Worm (Caenorhabditis elegans) whole organism, L1 larva: ENCODE data around the gene insc-1.

Source experiments
- C04F5.9 ChIP-seq: sonication (generic microtip); optimal IDR thresholded peaks from 2 replicates; lab custom pipeline; 2016; ENCODE audit warnings: missing genetic modification characterization, missing compliant biosample characterization
- C34B4.2 ChIP-seq: sonication (generic microtip); optimal IDR thresholded peaks from 2 replicates; lab custom pipeline; 2017; ENCODE audit warnings: mild to moderate bottlenecking, missing genetic modification characterization, missing compliant biosample characterization
- Y116A8C.19 ChIP-seq: sonication (generic microtip); optimal IDR thresholded peaks from 2 replicates; lab custom pipeline; 2016; ENCODE audit warnings: missing compliant biosample characterization, missing genetic modification characterization, borderline replicate concordance
- aha-1 ChIP-seq: fragments of 150-350 bp; optimal IDR thresholded peaks from 2 replicates; lab custom pipeline; 2014; ENCODE audit warnings: missing biosample characterization, missing genetic modification characterization
- ama-1 ChIP-seq: fragments of 150-350 bp; optimal IDR thresholded peaks from 2 replicates; lab custom pipeline; 2014
- blmp-1 ChIP-seq: fragments of 150-350 bp; optimal IDR thresholded peaks from 2 replicates; lab custom pipeline; 2014; ENCODE audit warnings: missing biosample characterization, missing genetic modification characterization
- ceh-63 ChIP-seq: fragments of 200-800 bp; sonication (Bioruptor generic); optimal IDR thresholded peaks from 2 replicates; lab custom pipeline; 2018; ENCODE audit warnings: mild to moderate bottlenecking, missing genetic modification characterization, missing compliant biosample characterization
- ces-1 ChIP-seq: fragments of 150-350 bp; optimal IDR thresholded peaks from 2 replicates; lab custom pipeline; 2014; ENCODE audit warnings: missing biosample characterization, missing genetic modification reagents, missing genetic modification characterization
- dsc-1 ChIP-seq: sonication (generic microtip); optimal IDR thresholded peaks from 2 replicates; lab custom pipeline; 2016; ENCODE audit warnings: mild to moderate bottlenecking, missing genetic modification characterization, missing compliant biosample characterization
- efl-1 ChIP-seq, 4 experiments: fragments of 150-350 bp; optimal IDR thresholded peaks in 3 of 4; peaks in 1 of 4; 1 replicate in 1 of 4; 2 replicates in 3 of 4; lab custom pipeline; 2014; ENCODE audit warnings: missing biosample characterization in 2 of 4, missing genetic modification characterization in 2 of 4, missing genetic modification reagents in 2 of 4
- efl-3 ChIP-seq: fragments of 200-800 bp; sonication (Bioruptor generic); optimal IDR thresholded peaks from 2 replicates; lab custom pipeline; 2018; ENCODE audit warnings: mild to moderate bottlenecking, missing genetic modification characterization, missing compliant biosample characterization
- egl-27 ChIP-seq, 2 experiments: fragments of 150-350 bp in 1 of 2; sonication (generic microtip); optimal IDR thresholded peaks; 3 replicates each; lab custom pipeline; 2017 to 2018; ENCODE audit warnings: missing biosample characterization in 2 of 2, missing genetic modification characterization in 2 of 2, missing genetic modification reagents in 2 of 2
- elt-2 ChIP-seq: sonication (generic microtip); optimal IDR thresholded peaks from 2 replicates; lab custom pipeline; 2016; ENCODE audit warnings: missing genetic modification characterization, mild to moderate bottlenecking, inconsistent platforms, missing compliant biosample characterization, missing genetic modification reagents
- elt-3 ChIP-seq, 6 experiments: fragments of 150-350 bp in 1 of 6; sonication (generic microtip); optimal IDR thresholded peaks; 2 replicates each; lab custom pipeline; 2017 to 2018; ENCODE audit warnings: missing biosample characterization in 6 of 6, missing genetic modification characterization in 6 of 6, inconsistent platforms in 1 of 6
- fkh-4 ChIP-seq: sonication (generic microtip); optimal IDR thresholded peaks from 2 replicates; lab custom pipeline; 2016; ENCODE audit warnings: missing compliant biosample characterization, missing genetic modification characterization, borderline replicate concordance
- grh-1 ChIP-seq: fragments of 200-800 bp; sonication (Bioruptor generic); IDR thresholded peaks from 2 replicates; pipeline ENCODE4 v1.3.6; 2022; ENCODE audit warnings: missing genetic modification reagents, missing genetic modification characterization, missing compliant biosample characterization
- hlh-17 ChIP-seq: fragments of 200-800 bp; sonication (Bioruptor generic); optimal IDR thresholded peaks from 2 replicates; lab custom pipeline; 2018; ENCODE audit warnings: missing genetic modification characterization, mild to moderate bottlenecking, missing compliant biosample characterization, moderate library complexity, borderline replicate concordance
- hlh-4 ChIP-seq: sonication (generic microtip); optimal IDR thresholded peaks from 2 replicates; lab custom pipeline; 2016; ENCODE audit warnings: mild to moderate bottlenecking, missing genetic modification characterization, missing compliant biosample characterization
- jun-1 ChIP-seq: fragments of 150-350 bp; optimal IDR thresholded peaks from 2 replicates; lab custom pipeline; 2014; ENCODE audit warnings: missing biosample characterization, missing genetic modification reagents, missing genetic modification characterization
- lin-14 ChIP-seq: fragments of 200-800 bp; sonication (Bioruptor generic); optimal IDR thresholded peaks from 2 replicates; lab custom pipeline; 2018; ENCODE audit warnings: mild to moderate bottlenecking, missing genetic modification characterization, moderate library complexity, missing compliant biosample characterization
- lin-39 ChIP-seq: fragments of 150-350 bp; optimal IDR thresholded peaks from 2 replicates; lab custom pipeline; 2014; ENCODE audit warnings: missing biosample characterization, missing genetic modification reagents, missing genetic modification characterization
- mab-9 ChIP-seq: fragments of 200-800 bp; sonication (Bioruptor generic); IDR thresholded peaks from 2 replicates; pipeline ENCODE4 v1.3.6; 2022; ENCODE audit warnings: missing genetic modification reagents, missing genetic modification characterization, missing compliant biosample characterization
- mdl-1 ChIP-seq, 2 experiments: fragments of 150-350 bp; optimal IDR thresholded peaks; 2 replicates each; lab custom pipeline; 2014 to 2017; ENCODE audit warnings: missing biosample characterization in 2 of 2, missing genetic modification characterization in 2 of 2, inconsistent platforms in 1 of 2
- nhr-11 ChIP-seq: fragments of 150-350 bp; optimal IDR thresholded peaks from 2 replicates; lab custom pipeline; 2014; ENCODE audit warnings: missing biosample characterization, missing genetic modification characterization
- nhr-12 ChIP-seq: sonication (generic microtip); optimal IDR thresholded peaks from 2 replicates; lab custom pipeline; 2017; ENCODE audit warnings: missing biosample characterization, missing genetic modification characterization
- nhr-19 ChIP-seq: fragments of 200-800 bp; sonication (Bioruptor generic); conservative IDR thresholded peaks from 2 replicates; pipeline ENCODE4 v1.3.6; 2022; ENCODE audit warnings: missing genetic modification characterization, missing compliant biosample characterization
- nhr-20 ChIP-seq: sonication (generic microtip); optimal IDR thresholded peaks from 2 replicates; lab custom pipeline; 2016; ENCODE audit warnings: mild to moderate bottlenecking, missing genetic modification characterization, missing compliant biosample characterization
- nhr-237 ChIP-seq: fragments of 150-350 bp; optimal IDR thresholded peaks from 2 replicates; lab custom pipeline; 2014; ENCODE audit warnings: missing biosample characterization, missing genetic modification characterization
- nhr-28 ChIP-seq: fragments of 150-350 bp; optimal IDR thresholded peaks from 2 replicates; lab custom pipeline; 2014; ENCODE audit warnings: missing biosample characterization, missing genetic modification characterization
- nhr-84 ChIP-seq: sonication (generic microtip); optimal IDR thresholded peaks from 2 replicates; lab custom pipeline; 2017; ENCODE audit warnings: missing biosample characterization, missing genetic modification characterization
- nhr-90 ChIP-seq: sonication (generic microtip); optimal IDR thresholded peaks from 2 replicates; lab custom pipeline; 2016; ENCODE audit warnings: mild to moderate bottlenecking, missing genetic modification characterization, missing compliant biosample characterization; ENCODE audit not compliant: poor library complexity
- pag-3 ChIP-seq: sonication (generic microtip); optimal IDR thresholded peaks from 2 replicates; lab custom pipeline; 2017; ENCODE audit warnings: missing genetic modification characterization, mild to moderate bottlenecking, missing compliant biosample characterization, antibody characterized with exemption, borderline replicate concordance; ENCODE audit not compliant: insufficient read depth
- pax-3 ChIP-seq: fragments of 200-800 bp; sonication (Bioruptor generic); optimal IDR thresholded peaks from 2 replicates; lab custom pipeline; 2018; ENCODE audit warnings: mild to moderate bottlenecking, missing genetic modification characterization, moderate library complexity, missing compliant biosample characterization
- pqm-1 ChIP-seq: sonication (generic microtip); optimal IDR thresholded peaks from 3 replicates; lab custom pipeline; 2017; ENCODE audit warnings: missing biosample characterization, missing genetic modification characterization
- skn-1 ChIP-seq: fragments of 150-350 bp; optimal IDR thresholded peaks from 2 replicates; lab custom pipeline; 2014; ENCODE audit warnings: missing biosample characterization, missing genetic modification characterization
- snu-23 ChIP-seq: sonication (generic microtip); optimal IDR thresholded peaks from 2 replicates; lab custom pipeline; 2016; ENCODE audit warnings: missing genetic modification characterization, missing compliant biosample characterization
- sox-4 ChIP-seq: sonication (generic microtip); optimal IDR thresholded peaks from 2 replicates; lab custom pipeline; 2016; ENCODE audit warnings: missing genetic modification characterization, missing compliant biosample characterization
- sup-37 ChIP-seq: fragments of 200-800 bp; sonication (Bioruptor generic); optimal IDR thresholded peaks from 2 replicates; lab custom pipeline; 2018; ENCODE audit warnings: mild to moderate bottlenecking, missing genetic modification characterization, missing compliant biosample characterization
- swsn-7 ChIP-seq: sonication (generic microtip); optimal IDR thresholded peaks from 2 replicates; lab custom pipeline; 2016; ENCODE audit warnings: missing genetic modification characterization, missing compliant biosample characterization
- tbx-2 ChIP-seq: sonication (generic microtip); optimal IDR thresholded peaks from 2 replicates; lab custom pipeline; 2016; ENCODE audit warnings: missing genetic modification characterization, missing compliant biosample characterization
- tlp-1 ChIP-seq: fragments of 150-350 bp; optimal IDR thresholded peaks from 2 replicates; lab custom pipeline; 2014; ENCODE audit warnings: missing biosample characterization, missing genetic modification characterization
- unc-130 ChIP-seq: fragments of 150-350 bp; optimal IDR thresholded peaks from 2 replicates; lab custom pipeline; 2017; ENCODE audit warnings: missing biosample characterization, missing genetic modification characterization, inconsistent platforms
- vab-15 ChIP-seq: sonication (generic microtip); optimal IDR thresholded peaks from 2 replicates; lab custom pipeline; 2017; ENCODE audit warnings: missing genotype, mild to moderate bottlenecking, missing genetic modification characterization, missing compliant biosample characterization
- xbp-1 ChIP-seq: sonication (generic microtip); optimal IDR thresholded peaks from 2 replicates; lab custom pipeline; 2016; ENCODE audit warnings: missing genetic modification characterization, missing compliant biosample characterization
- ztf-11 ChIP-seq, 2 experiments: sonication (generic microtip); optimal IDR thresholded peaks; 2 replicates each; lab custom pipeline; 2016 to 2017; ENCODE audit warnings: missing genetic modification characterization in 2 of 2, missing biosample characterization in 1 of 2, missing compliant biosample characterization in 1 of 2
- ztf-4 ChIP-seq: fragments of 150-350 bp; optimal IDR thresholded peaks from 2 replicates; lab custom pipeline; 2014; ENCODE audit warnings: missing biosample characterization, missing genetic modification characterization

insc-1 gene

ce11 chrII:7338995-7339394 lies 19.7 kb upstream of the insc-1 start, which contains the start of gene nhr-21 (continued):
- no peak for TF ChIP-seq grh-1 (GFP tag; lab: Robert Waterston, UW)
- peak; percentile 21 for TF ChIP-seq ztf-4
- TF ChIP-seq nhr-28 (tag; lab: Kevin White, UChicago) = no peak
- TF ChIP-seq hlh-17 (GFP tag; lab: Kevin White, UChicago) = no peak
- TF ChIP-seq pag-3 (tag; lab: Kevin White, UChicago) = no peak
- TF ChIP-seq efl-3 (GFP tag; lab: Kevin White, UChicago) = no peak
- TF ChIP-seq pax-3 (tag; lab: Kevin White, UChicago) = no peak
- peak; percentile 73 for TF ChIP-seq nhr-90 (tag; lab: Kevin White, UChicago)
- peak; percentile 89 for TF ChIP-seq blmp-1 (tag; lab: Kevin White, UChicago)
- no peak for TF ChIP-seq mab-9 (GFP tag; lab: Robert Waterston, UW)
- TF ChIP-seq pqm-1 (tag; lab: Kevin White, UChicago) = no peak
- no peak for TF ChIP-seq Y116A8C.19 (tag; lab: Kevin White, UChicago)
- TF ChIP-seq egl-27 (tag; optimal IDR thresholded peaks at IDR 0.05; lab: Kevin White, UChicago) = no peak
- TF ChIP-seq hlh-4 = no peak
- TF ChIP-seq vab-15 (tag; lab: Kevin White, UChicago) = peak; percentile 61
- TF ChIP-seq xbp-1 (tag; lab: Kevin White, UChicago) = no peak
- TF ChIP-seq swsn-7 (tag; lab: Kevin White, UChicago) = no peak
- no peak for TF ChIP-seq tlp-1 (tag; lab: Kevin White, UChicago)
- TF ChIP-seq snu-23 (GFP tag; lab: Kevin White, UChicago) = peak; percentile 66
- peak; percentile 74 for TF ChIP-seq nhr-19
- TF ChIP-seq elt-2 (tag; lab: Kevin White, UChicago) = no peak
- no peak for TF ChIP-seq skn-1 (tag; lab: Kevin White, UChicago)
- TF ChIP-seq C34B4.2 (tag; lab: Kevin White, UChicago) = no peak
- TF ChIP-seq nhr-84 (tag; lab: Kevin White, UChicago) = no peak
- no peak for TF ChIP-seq C04F5.9 (tag; lab: Kevin White, UChicago)
- peak; percentile 89 for TF ChIP-seq nhr-20 (tag; lab: Kevin White, UChicago)
- TF ChIP-seq sox-4 = no peak
- TF ChIP-seq lin-39 = no peak
- no peak for TF ChIP-seq ama-1 (lab: Kevin White, UChicago)
- TF ChIP-seq nhr-237 = no peak

ce11 chrII:7340703-7341102 lies 18.0 kb upstream of the insc-1 start:
- no peak for TF ChIP-seq sup-37 (GFP tag; lab: Kevin White, UChicago)
- no peak for TF ChIP-seq aha-1 (tag; lab: Kevin White, UChicago)
- no peak for TF ChIP-seq nhr-12 (tag; lab: Kevin White, UChicago)
- no peak for TF ChIP-seq unc-130 (tag; lab: Kevin White, UChicago)
- TF ChIP-seq ztf-11 (tag; optimal IDR thresholded peaks at IDR 0.05; lab: Kevin White, UChicago) = no peak
- TF ChIP-seq ceh-63 = no peak
- no peak for TF ChIP-seq jun-1 (tag; lab: Kevin White, UChicago)
- no peak for TF ChIP-seq snu-23 (GFP tag; lab: Kevin White, UChicago)

- peak; percentile 41 for TF ChIP-seq nhr-20 (tag; lab: Kevin White, UChicago)
- peak; percentile 24 for TF ChIP-seq dsc-1 (tag; lab: Kevin White, UChicago)
- TF ChIP-seq fkh-4 (tag; lab: Kevin White, UChicago) = no peak
- TF ChIP-seq ztf-11 (tag; optimal IDR thresholded peaks at IDR 0.05; lab: Kevin White, UChicago) = no peak
- TF ChIP-seq efl-1 (optimal IDR thresholded peaks at IDR 0.05; lab: Kevin White, UChicago) = no peak
- peak in 1 of 2 experiments; percentile 87 for TF ChIP-seq efl-1 (GFP tag; optimal IDR thresholded peaks at IDR 0.05 in 1 of 2; lab: Kevin White, UChicago)
- TF ChIP-seq tbx-2 (tag; lab: Kevin White, UChicago) = no peak
- TF ChIP-seq mab-9 (GFP tag; lab: Robert Waterston, UW) = no peak
- TF ChIP-seq C04F5.9 (tag; lab: Kevin White, UChicago) = no peak
- peak in 1 of 6 experiments; percentile 55 for TF ChIP-seq elt-3 (tag; optimal IDR thresholded peaks at IDR 0.05; lab: Kevin White, UChicago)
- TF ChIP-seq nhr-28 (tag; lab: Kevin White, UChicago) = no peak
- TF ChIP-seq aha-1 (tag; lab: Kevin White, UChicago) = no peak
- TF ChIP-seq ces-1 (GFP tag; lab: Kevin White, UChicago) = no peak
- no peak for TF ChIP-seq jun-1 (tag; lab: Kevin White, UChicago)
- TF ChIP-seq sox-4 = no peak
- no peak for TF ChIP-seq efl-3 (GFP tag; lab: Kevin White, UChicago)
- TF ChIP-seq swsn-7 (tag; lab: Kevin White, UChicago) = no peak
- TF ChIP-seq lin-39 = no peak
- no peak for TF ChIP-seq tlp-1 (tag; lab: Kevin White, UChicago)
- TF ChIP-seq lin-14 (GFP tag; lab: Kevin White, UChicago) = no peak
- TF ChIP-seq mdl-1 (tag; optimal IDR thresholded peaks at IDR 0.05; lab: Kevin White, UChicago) = peak in 1 of 2 experiments; percentile 16
- TF ChIP-seq nhr-11 = no peak
Measured at ce11 chrII:7341572-7342303, 17.0 kb upstream of the insc-1 start.
